Worm (Caenorhabditis elegans) whole organism, L1 larva: ENCODE measurements around the gene ugt-20.

ENCODE experiments used
- fkh-10 ChIP-seq: sonication (generic microtip); optimal IDR thresholded peaks from 2 replicates; lab custom pipeline; 2017; ENCODE audit warnings: missing biosample characterization, missing genetic modification reagents, missing genetic modification characterization
- nhr-11 ChIP-seq: fragments of 150-350 bp; optimal IDR thresholded peaks from 2 replicates; lab custom pipeline; 2014; ENCODE audit warnings: missing biosample characterization, missing genetic modification characterization
- nhr-12 ChIP-seq: sonication (generic microtip); optimal IDR thresholded peaks from 2 replicates; lab custom pipeline; 2017; ENCODE audit warnings: missing biosample characterization, missing genetic modification characterization
- nhr-76 ChIP-seq: sonication (generic microtip); optimal IDR thresholded peaks from 2 replicates; lab custom pipeline; 2017; ENCODE audit warnings: missing biosample characterization, missing genetic modification characterization
- nhr-90 ChIP-seq: sonication (generic microtip); optimal IDR thresholded peaks from 2 replicates; lab custom pipeline; 2016; ENCODE audit warnings: mild to moderate bottlenecking, missing genetic modification characterization, missing compliant biosample characterization; ENCODE audit not compliant: poor library complexity
- skn-1 ChIP-seq: fragments of 150-350 bp; optimal IDR thresholded peaks from 2 replicates; lab custom pipeline; 2014; ENCODE audit warnings: missing biosample characterization, missing genetic modification characterization
- unc-62 ChIP-seq: fragments of 150-350 bp; optimal IDR thresholded peaks from 2 replicates; lab custom pipeline; 2014; ENCODE audit warnings: missing biosample characterization, missing genetic modification reagents, missing genetic modification characterization

DNA sequence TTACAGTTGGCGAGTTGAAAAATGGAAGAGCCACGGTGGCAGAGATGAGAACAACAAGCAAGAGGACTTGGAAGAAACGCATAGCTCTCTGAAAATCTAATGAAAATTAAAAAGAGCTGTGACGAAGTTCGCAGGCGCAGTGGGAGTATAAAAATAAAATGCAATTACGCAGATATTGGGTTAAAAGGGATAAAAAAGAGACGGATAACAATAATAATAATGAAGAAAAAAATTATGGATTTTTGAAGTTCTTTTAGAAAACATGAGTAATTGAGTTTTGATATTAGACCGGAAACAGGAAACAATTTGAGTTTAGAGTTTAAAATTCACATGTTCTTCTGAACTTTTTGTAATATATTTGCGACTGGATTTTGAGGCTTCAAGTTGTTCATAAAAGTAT, 28.9 kb upstream of the ugt-20 start, which contains the start of gene M03D4.3:
- TF ChIP-seq fkh-10 (GFP tag; lab: Kevin White, UChicago) (no peak), skn-1 (tag; lab: Kevin White, UChicago) (no peak), unc-62 (GFP tag; lab: Kevin White, UChicago) (no peak), nhr-76 (tag; lab: Kevin White, UChicago) (no peak), nhr-90 (tag; lab: Kevin White, UChicago) (no peak), nhr-11 (tag; lab: Kevin White, UChicago) (no peak), nhr-12 (no peak)
